Worm (Caenorhabditis elegans) whole organism, young adult: ENCODE data around the gene Y26G10.4.
A peak's percentile ranks its signal among the peaks of the same experiment; 100 is the strongest.

Experiments used
- B0261.1 ChIP-seq: sonication (generic microtip); optimal IDR thresholded peaks from 2 replicates; lab custom pipeline; 2016; ENCODE audit warnings: mild to moderate bottlenecking, missing genetic modification characterization, moderate library complexity, missing compliant biosample characterization
- D2030.7 ChIP-seq: fragments of 200-800 bp; sonication (Bioruptor generic); IDR thresholded peaks from 2 replicates; pipeline ENCODE4 v1.3.6; 2022; ENCODE audit warnings: missing genetic modification reagents, missing genetic modification characterization, missing compliant biosample characterization
- F33H1.4 ChIP-seq: fragments of 200-800 bp; sonication (Bioruptor generic); IDR thresholded peaks from 2 replicates; pipeline ENCODE4 v1.3.6; 2022; ENCODE audit warnings: missing genetic modification reagents, missing genetic modification characterization, missing compliant biosample characterization
- Y53F4B.3 ChIP-seq: fragments of 200-800 bp; sonication (Bioruptor generic); IDR thresholded peaks from 2 replicates; pipeline ENCODE4 v1.3.6; 2022; ENCODE audit warnings: missing genetic modification reagents, missing genetic modification characterization, missing compliant biosample characterization
- ZK185.1 ChIP-seq: sonication (generic microtip); optimal IDR thresholded peaks from 2 replicates; lab custom pipeline; 2016; ENCODE audit warnings: mild to moderate bottlenecking, missing genetic modification characterization, missing compliant biosample characterization; ENCODE audit not compliant: poor library complexity, severe bottlenecking
- akir-1 ChIP-seq: fragments of 200-800 bp; sonication (Bioruptor generic); optimal IDR thresholded peaks from 2 replicates; lab custom pipeline; 2018; ENCODE audit warnings: mild to moderate bottlenecking, missing genetic modification characterization, moderate library complexity, missing compliant biosample characterization
- aptf-2 ChIP-seq: fragments of 200-800 bp; sonication (Bioruptor generic); conservative IDR thresholded peaks from 2 replicates; pipeline ENCODE4 v1.3.6; 2022; ENCODE audit warnings: missing genetic modification reagents, missing genetic modification characterization, missing compliant biosample characterization
- athp-1 ChIP-seq: sonication (generic microtip); optimal IDR thresholded peaks from 2 replicates; lab custom pipeline; 2017; ENCODE audit warnings: mild to moderate bottlenecking, missing genetic modification characterization, missing compliant biosample characterization
- attf-6 ChIP-seq: fragments of 200-800 bp; sonication (Bioruptor generic); IDR thresholded peaks from 2 replicates; pipeline ENCODE4 v1.3.6; 2022; ENCODE audit warnings: missing genetic modification reagents, missing genetic modification characterization, missing compliant biosample characterization
- die-1 ChIP-seq: sonication (generic microtip); optimal IDR thresholded peaks from 2 replicates; lab custom pipeline; 2016; ENCODE audit warnings: missing genotype, mild to moderate bottlenecking, missing genetic modification characterization, missing compliant biosample characterization
- egl-44 ChIP-seq: fragments of 200-800 bp; sonication (Bioruptor generic); IDR thresholded peaks from 2 replicates; pipeline ENCODE4 v1.3.6; 2022; ENCODE audit warnings: missing genetic modification reagents, missing genetic modification characterization, missing compliant biosample characterization
- ekl-4 ChIP-seq: fragments of 200-800 bp; sonication (Bioruptor generic); IDR thresholded peaks from 2 replicates; pipeline ENCODE4 v1.3.6; 2022; ENCODE audit warnings: missing genetic modification reagents, missing genetic modification characterization, missing compliant biosample characterization
- him-1 ChIP-seq: sonication (generic microtip); optimal IDR thresholded peaks from 2 replicates; lab custom pipeline; 2016; ENCODE audit warnings: missing genotype, missing genetic modification reagents, missing genetic modification characterization, missing compliant biosample characterization
- hlh-12 ChIP-seq: sonication (generic microtip); optimal IDR thresholded peaks from 2 replicates; lab custom pipeline; 2016; ENCODE audit warnings: missing genetic modification characterization, missing compliant biosample characterization
- hmg-1.2 ChIP-seq: fragments of 200-800 bp; sonication (Bioruptor generic); IDR thresholded peaks from 2 replicates; pipeline ENCODE4 v1.3.6; 2022; ENCODE audit warnings: missing genetic modification reagents, missing genetic modification characterization, missing compliant biosample characterization
- let-526 ChIP-seq: fragments of 200-800 bp; sonication (Bioruptor generic); IDR thresholded peaks from 2 replicates; pipeline ENCODE4 v1.3.6; 2022; ENCODE audit warnings: missing genetic modification reagents, missing genetic modification characterization, missing compliant biosample characterization
- lin-26 ChIP-seq: fragments of 200-800 bp; sonication (Bioruptor generic); IDR thresholded peaks from 2 replicates; pipeline ENCODE4 v1.3.6; 2022; ENCODE audit warnings: missing genetic modification reagents, missing genetic modification characterization, missing compliant biosample characterization
- lin-54 ChIP-seq: fragments of 200-800 bp; sonication (Bioruptor generic); optimal IDR thresholded peaks from 2 replicates; lab custom pipeline; 2018; ENCODE audit warnings: mild to moderate bottlenecking, missing genetic modification characterization, missing compliant biosample characterization
- lsl-1 ChIP-seq: fragments of 200-800 bp; sonication (Bioruptor generic); optimal IDR thresholded peaks from 2 replicates; lab custom pipeline; 2018; ENCODE audit warnings: mild to moderate bottlenecking, missing genetic modification characterization, moderate library complexity, missing compliant biosample characterization
- madf-3 ChIP-seq: fragments of 200-800 bp; sonication (Bioruptor generic); IDR thresholded peaks from 2 replicates; pipeline ENCODE4 v1.3.6; 2022; ENCODE audit warnings: missing genetic modification reagents, missing genetic modification characterization, missing compliant biosample characterization
- madf-6 ChIP-seq: fragments of 200-800 bp; sonication (Bioruptor generic); IDR thresholded peaks from 2 replicates; pipeline ENCODE4 v1.3.6; 2022; ENCODE audit warnings: missing genetic modification reagents, missing genetic modification characterization, missing compliant biosample characterization
- mes-4 ChIP-seq: sonication (generic microtip); optimal IDR thresholded peaks from 2 replicates; lab custom pipeline; 2016; ENCODE audit warnings: missing genotype, missing genetic modification characterization, missing compliant biosample characterization
- nfyb-1 ChIP-seq: fragments of 200-800 bp; sonication (Bioruptor generic); IDR thresholded peaks from 2 replicates; pipeline ENCODE4 v1.3.6; 2022; ENCODE audit warnings: missing genetic modification reagents, missing genetic modification characterization, missing compliant biosample characterization
- nhr-27 ChIP-seq: fragments of 200-800 bp; sonication (Bioruptor generic); optimal IDR thresholded peaks from 2 replicates; lab custom pipeline; 2018; ENCODE audit warnings: mild to moderate bottlenecking, missing genetic modification characterization, moderate library complexity, missing compliant biosample characterization
- nhr-90 ChIP-seq: sonication (generic microtip); optimal IDR thresholded peaks from 2 replicates; lab custom pipeline; 2016; ENCODE audit warnings: missing genotype, mild to moderate bottlenecking, missing genetic modification characterization, missing compliant biosample characterization
- pbrm-1 ChIP-seq: fragments of 200-800 bp; sonication (Bioruptor generic); IDR thresholded peaks from 2 replicates; pipeline ENCODE4 v1.3.6; 2022; ENCODE audit warnings: missing genetic modification reagents, missing genetic modification characterization, missing compliant biosample characterization
- rec-8 ChIP-seq, 2 experiments: sonication (generic microtip); optimal IDR thresholded peaks; 2 replicates each; lab custom pipeline; 2016; ENCODE audit warnings: mild to moderate bottlenecking in 2 of 2, missing genetic modification characterization in 2 of 2, missing genetic modification reagents in 2 of 2, missing genotype in 2 of 2, missing biosample characterization in 1 of 2, missing compliant biosample characterization in 1 of 2, moderate library complexity in 1 of 2
- rpc-1 ChIP-seq, 2 experiments: fragments of 150-350 bp in 1 of 2; sonication (generic microtip) in 1 of 2; optimal IDR thresholded peaks; 2 replicates each; lab custom pipeline; 2014 to 2018; ENCODE audit warnings: missing biosample characterization in 1 of 2, missing genetic modification characterization in 1 of 2, missing genetic modification reagents in 1 of 2, missing genotype in 1 of 2
- tbp1 ChIP-seq: fragments of 200-800 bp; sonication (Bioruptor generic); optimal IDR thresholded peaks from 2 replicates; lab custom pipeline; 2018; ENCODE audit warnings: mild to moderate bottlenecking, missing genetic modification characterization, missing compliant biosample characterization
- tbx-9 ChIP-seq: sonication (generic microtip); optimal IDR thresholded peaks from 2 replicates; lab custom pipeline; 2016; ENCODE audit warnings: borderline replicate concordance, missing genetic modification characterization, inconsistent platforms, missing compliant biosample characterization
- tlf-1 ChIP-seq: fragments of 200-800 bp; sonication (Bioruptor generic); optimal IDR thresholded peaks from 2 replicates; lab custom pipeline; 2018; ENCODE audit warnings: mild to moderate bottlenecking, missing genetic modification characterization, missing compliant biosample characterization
- ztf-18 ChIP-seq: sonication (generic microtip); optimal IDR thresholded peaks from 2 replicates; lab custom pipeline; 2016; ENCODE audit warnings: missing genotype, mild to moderate bottlenecking, missing genetic modification characterization, missing compliant biosample characterization
- ztf-22 ChIP-seq: fragments of 200-800 bp; sonication (Bioruptor generic); optimal IDR thresholded peaks from 2 replicates; lab custom pipeline; 2018; ENCODE audit warnings: mild to moderate bottlenecking, missing genetic modification characterization, moderate library complexity, missing compliant biosample characterization
- ztf-25 ChIP-seq: fragments of 200-800 bp; sonication (Bioruptor generic); IDR thresholded peaks from 2 replicates; pipeline ENCODE4 v1.3.6; 2022; ENCODE audit warnings: missing genetic modification reagents, missing genetic modification characterization, missing compliant biosample characterization
- ztf-28 ChIP-seq: fragments of 200-800 bp; sonication (Bioruptor generic); IDR thresholded peaks from 2 replicates; pipeline ENCODE4 v1.3.6; 2022; ENCODE audit warnings: missing genetic modification reagents, missing genetic modification characterization, missing compliant biosample characterization

Gene Y26G10.4

DNA sequence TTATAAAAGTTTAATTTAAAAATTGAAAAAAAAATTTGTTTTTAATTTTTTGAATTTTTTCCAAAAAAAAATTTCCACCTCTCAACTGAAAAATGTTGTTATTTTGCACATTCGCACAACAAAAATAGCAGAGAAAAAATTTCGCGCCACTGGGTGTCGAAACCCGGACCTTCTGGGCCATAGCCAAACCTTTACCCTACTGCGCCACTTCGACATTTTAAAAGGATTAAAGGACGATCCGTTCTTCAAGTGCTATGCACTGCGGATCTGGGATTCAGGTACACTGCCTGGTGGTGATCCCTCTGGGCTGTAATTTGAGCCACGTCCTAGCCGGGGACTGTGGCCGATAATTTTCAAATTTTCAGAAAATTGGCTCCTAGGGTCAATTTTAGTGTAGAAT lies 11.6 kb downstream of the Y26G10.4 start:
- TF ChIP-seq ztf-18 (tag; lab: Kevin White, UChicago) (peak; percentile 35), hmg-1.2 (GFP tag; lab: Robert Waterston, UW) (peak; percentile 36), tbp1 (GFP tag; lab: Kevin White, UChicago) (peak; percentile 84), madf-6 (GFP tag; lab: Robert Waterston, UW) (peak; percentile 38; the same call in 1 of the 2 replicates), die-1 (tag; lab: Kevin White, UChicago) (peak; percentile 76), Y53F4B.3 (GFP tag; lab: Robert Waterston, UW) (0 out of 2 replicates have a peak, but pooled peaks have one; percentile 30), hlh-12 (tag; lab: Kevin White, UChicago) (peak; percentile 59), ztf-25 (GFP tag; lab: Robert Waterston, UW) (peak; percentile 43; the same call in 1 of the 2 replicates), pbrm-1 (GFP tag; lab: Robert Waterston, UW) (peak; percentile 40; the same call in 1 of the 2 replicates), athp-1 (tag; lab: Kevin White, UChicago) (peak; percentile 29), lsl-1 (GFP tag; lab: Kevin White, UChicago) (peak; percentile 19), madf-3 (GFP tag; lab: Robert Waterston, UW) (0 out of 2 replicates have a peak, but pooled peaks have one; percentile 44), rpc-1 (optimal IDR thresholded peaks at IDR 0.05; lab: Kevin White, UChicago) (peak; percentile 52), rpc-1 (tag; optimal IDR thresholded peaks at IDR 0.05; lab: Kevin White, UChicago) (peak; percentile 84), lin-26 (GFP tag; lab: Robert Waterston, UW) (peak; percentile 88), him-1 (tag; lab: Kevin White, UChicago) (peak; percentile 6), B0261.1 (tag; lab: Kevin White, UChicago) (peak; percentile 65), attf-6 (peak; percentile 86), nhr-90 (peak; percentile 22), D2030.7 (0 out of 2 replicates have a peak, but pooled peaks have one; percentile 21), rec-8 (tag; optimal IDR thresholded peaks at IDR 0.05; lab: Kevin White, UChicago) (peak in 1 of 2 experiments; percentile 11)
- TF ChIP-seq, all 124 proteins: peak for 20; not testable (repeated sequence) for 104

DNA sequence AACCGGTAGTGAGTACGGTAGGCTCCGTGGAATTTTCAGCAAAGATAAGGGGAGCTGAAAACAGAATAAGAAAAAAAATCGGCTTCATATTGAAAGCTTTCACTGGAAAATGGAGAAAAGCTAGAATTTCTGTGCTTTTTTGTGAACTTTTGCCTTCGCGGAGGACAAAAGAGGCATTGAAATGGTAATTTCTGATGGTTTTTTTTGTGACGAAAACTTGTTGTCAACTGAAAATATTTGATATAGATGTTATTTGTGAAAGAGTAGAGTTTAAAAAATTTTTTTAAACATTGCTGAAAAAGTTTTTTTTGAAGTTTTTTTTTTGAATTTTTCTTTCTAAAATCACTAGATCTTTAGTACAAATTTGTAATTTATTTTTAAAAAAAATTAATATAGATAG lies 12.1 kb downstream of the Y26G10.4 start, which contains the start of gene F59A1.18:
F59A1.18 (minus strand) TSS at position 101 of the 400 bp plus-strand sequence.
- TF ChIP-seq nfyb-1 = no peak
- no peak for TF ChIP-seq mes-4
- TF ChIP-seq hmg-1.2 (GFP tag; lab: Robert Waterston, UW) = no peak
- TF ChIP-seq nhr-27 (tag; lab: Kevin White, UChicago) = no peak
- no peak for TF ChIP-seq egl-44 (GFP tag; lab: Robert Waterston, UW)
- TF ChIP-seq ekl-4 (GFP tag; lab: Robert Waterston, UW) = no peak
- TF ChIP-seq ztf-28 (GFP tag; lab: Robert Waterston, UW) = no peak
- TF ChIP-seq ztf-22 (GFP tag; lab: Kevin White, UChicago) = no peak
- TF ChIP-seq ZK185.1 (tag; lab: Kevin White, UChicago) = no peak
- no peak for TF ChIP-seq tbx-9 (tag; lab: Kevin White, UChicago)

DNA sequence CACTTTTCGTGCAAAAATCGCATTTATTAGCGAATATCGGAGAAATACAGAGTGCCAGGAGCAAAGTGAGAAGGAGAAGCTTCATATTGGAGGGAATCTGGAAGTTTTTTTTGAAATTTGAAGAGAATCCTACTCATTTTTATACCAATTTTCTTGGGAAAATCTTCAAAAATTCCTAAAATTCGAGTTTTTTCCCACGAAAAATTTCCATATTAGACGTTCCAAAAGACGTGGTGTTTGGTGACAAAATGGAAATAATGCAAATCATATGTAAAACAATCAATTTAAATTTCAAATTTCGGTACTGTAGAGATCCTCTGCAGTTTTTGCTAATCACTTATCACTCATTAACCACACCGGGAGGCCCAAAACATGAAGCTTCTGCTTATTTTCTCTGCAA lies 14.1 kb downstream of the Y26G10.4 start, which contains the start of the genes F59A1.16 and F59A1.6:
F59A1.16 (minus strand) TSS at position 101 of the 400 bp plus-strand sequence.
F59A1.6 (plus strand) TSS at position 285 of the 400 bp plus-strand sequence.
- no peak for TF ChIP-seq F33H1.4 (GFP tag; lab: Robert Waterston, UW)

DNA sequence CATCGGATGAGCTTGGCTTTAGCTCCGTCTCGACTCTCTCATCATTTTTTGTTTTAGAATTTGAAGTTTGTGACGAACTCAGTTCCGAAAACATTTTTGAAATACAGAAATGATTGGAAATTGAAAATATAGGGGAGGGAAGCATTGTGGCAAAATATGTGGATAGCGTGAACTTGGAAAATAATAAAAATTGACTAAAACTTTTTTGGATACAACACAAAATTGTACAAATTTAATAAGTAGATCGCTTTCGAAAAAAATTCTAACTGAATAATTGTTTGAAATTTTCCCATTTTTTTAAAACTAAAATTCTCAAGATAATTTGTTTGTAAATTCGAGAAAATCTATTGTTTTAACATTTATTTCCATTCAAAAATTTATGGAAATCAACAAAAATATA lies 15.2 kb downstream of the Y26G10.4 start, which contains the start of gene F59A1.15:
F59A1.15 (minus strand) TSS at position 101 of the 400 bp plus-strand sequence.
- TF ChIP-seq rpc-1 (optimal IDR thresholded peaks at IDR 0.05; lab: Kevin White, UChicago) = no peak
- TF ChIP-seq rpc-1 (tag; optimal IDR thresholded peaks at IDR 0.05; lab: Kevin White, UChicago) = no peak
- no peak for TF ChIP-seq aptf-2 (GFP tag; lab: Robert Waterston, UW)
- TF ChIP-seq akir-1 (GFP tag; lab: Kevin White, UChicago) = no peak
- no peak for TF ChIP-seq tlf-1 (GFP tag; lab: Kevin White, UChicago)
- TF ChIP-seq attf-6 = no peak
- no peak for TF ChIP-seq let-526 (GFP tag; lab: Robert Waterston, UW)
- TF ChIP-seq Y53F4B.3 (GFP tag; lab: Robert Waterston, UW) = no peak
- TF ChIP-seq lin-54 (GFP tag; lab: Kevin White, UChicago) = no peak
